Worm (Caenorhabditis elegans) whole organism, L4 larva: ENCODE results near the gene C50H11.13.

Source experiments
- Y5F2A.4 ChIP-seq: fragments of 200-800 bp; sonication (Bioruptor generic); optimal IDR thresholded peaks from 2 replicates; lab custom pipeline; 2018; ENCODE audit warnings: mild to moderate bottlenecking, missing genetic modification characterization, missing compliant biosample characterization
- ama-1 ChIP-seq: fragments of 150-350 bp; optimal IDR thresholded peaks from 2 replicates; lab custom pipeline; 2014; ENCODE audit warnings: inconsistent platforms, mixed read lengths
- daf-12 ChIP-seq: fragments of 150-350 bp; optimal IDR thresholded peaks from 2 replicates; lab custom pipeline; 2014; ENCODE audit warnings: missing biosample characterization, missing genetic modification reagents, missing genetic modification characterization
- lin-38 ChIP-seq: fragments of 200-800 bp; sonication (Bioruptor generic); IDR thresholded peaks from 2 replicates; pipeline ENCODE4 v1.3.6; 2022; ENCODE audit warnings: missing genetic modification reagents, missing genetic modification characterization, missing compliant biosample characterization
- lsy-2 ChIP-seq, 2 experiments: fragments of 150-350 bp in 1 of 2; sonication (generic microtip) in 1 of 2; optimal IDR thresholded peaks; 2 replicates each; lab custom pipeline; 2014 to 2017; ENCODE audit warnings: missing biosample characterization in 2 of 2, missing genetic modification characterization in 2 of 2
- mdl-1 ChIP-seq, 2 experiments: fragments of 150-350 bp in 1 of 2; sonication (generic microtip) in 1 of 2; optimal IDR thresholded peaks; 2 replicates each; lab custom pipeline; 2014 to 2017; ENCODE audit warnings: missing biosample characterization in 2 of 2, missing genetic modification characterization in 2 of 2
- mep-1 ChIP-seq: fragments of 150-350 bp; sonication (generic microtip); optimal IDR thresholded peaks from 3 replicates; lab custom pipeline; 2014; ENCODE audit warnings: missing biosample characterization, missing genetic modification characterization
- nhr-25 ChIP-seq: sonication (generic microtip); optimal IDR thresholded peaks from 2 replicates; lab custom pipeline; 2017; ENCODE audit warnings: missing genetic modification characterization, mild to moderate bottlenecking, missing compliant biosample characterization, antibody characterized with exemption, moderate library complexity, borderline replicate concordance; ENCODE audit not compliant: insufficient read depth
- rbr-2 ChIP-seq: sonication (generic microtip); optimal IDR thresholded peaks from 2 replicates; lab custom pipeline; 2016; ENCODE audit warnings: missing genotype, missing genetic modification characterization, missing compliant biosample characterization
- unc-39 ChIP-seq: sonication (generic microtip); optimal IDR thresholded peaks from 2 replicates; lab custom pipeline; 2017; ENCODE audit warnings: missing biosample characterization, missing genetic modification characterization

DNA sequence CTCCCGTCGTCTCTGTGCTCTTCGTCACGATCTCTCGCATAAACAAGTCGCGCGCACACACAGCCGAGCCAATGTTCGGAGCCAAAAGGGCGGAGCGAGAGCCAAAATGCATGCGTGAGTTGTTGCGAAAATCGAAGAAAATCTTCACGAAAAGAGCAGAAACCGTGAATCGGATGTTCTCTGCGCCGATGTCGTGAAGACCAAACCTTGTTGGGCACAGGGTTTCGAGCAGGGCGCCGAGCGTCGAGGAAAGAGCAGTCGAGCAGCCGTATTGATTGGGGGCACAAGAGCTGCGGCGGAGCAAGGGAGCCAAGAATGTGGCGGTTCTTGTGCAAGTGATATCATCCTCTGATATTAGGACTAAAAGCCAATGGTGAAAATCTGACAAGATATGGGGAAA lies 25.1 kb downstream of the C50H11.13 start:
- no peak for TF ChIP-seq mep-1 (tag; lab: Kevin White, UChicago)
- no peak for TF ChIP-seq nhr-25
- no peak for TF ChIP-seq unc-39 (tag; lab: Kevin White, UChicago)
- no peak for TF ChIP-seq daf-12
- no peak for TF ChIP-seq Y5F2A.4 (GFP tag; lab: Kevin White, UChicago)
- TF ChIP-seq ama-1 (lab: Kevin White, UChicago) = no peak
- TF ChIP-seq lin-38 (GFP tag; lab: Robert Waterston, UW) = no peak
- no peak for TF ChIP-seq rbr-2 (tag; lab: Kevin White, UChicago)
- no peak for TF ChIP-seq mdl-1 (tag; optimal IDR thresholded peaks at IDR 0.05; lab: Kevin White, UChicago)
- no peak for TF ChIP-seq lsy-2 (tag; optimal IDR thresholded peaks at IDR 0.05; lab: Kevin White, UChicago)
